Worm (Caenorhabditis elegans) whole organism, L4/young adult: ENCODE data around the gene C04E6.8.

Experiments used
- W03F9.2 ChIP-seq: fragments of 150-350 bp; optimal IDR thresholded peaks from 2 replicates; lab custom pipeline; 2014; ENCODE audit warnings: missing biosample characterization, missing genetic modification characterization
- dao-5 ChIP-seq: sonication (generic microtip); optimal IDR thresholded peaks from 2 replicates; lab custom pipeline; 2016; ENCODE audit warnings: missing genotype, missing genetic modification characterization, moderate library complexity, missing compliant biosample characterization
- him-1 ChIP-seq: sonication (generic microtip); optimal IDR thresholded peaks from 2 replicates; lab custom pipeline; 2016; ENCODE audit warnings: missing genotype, missing genetic modification reagents, missing genetic modification characterization, missing compliant biosample characterization

DNA sequence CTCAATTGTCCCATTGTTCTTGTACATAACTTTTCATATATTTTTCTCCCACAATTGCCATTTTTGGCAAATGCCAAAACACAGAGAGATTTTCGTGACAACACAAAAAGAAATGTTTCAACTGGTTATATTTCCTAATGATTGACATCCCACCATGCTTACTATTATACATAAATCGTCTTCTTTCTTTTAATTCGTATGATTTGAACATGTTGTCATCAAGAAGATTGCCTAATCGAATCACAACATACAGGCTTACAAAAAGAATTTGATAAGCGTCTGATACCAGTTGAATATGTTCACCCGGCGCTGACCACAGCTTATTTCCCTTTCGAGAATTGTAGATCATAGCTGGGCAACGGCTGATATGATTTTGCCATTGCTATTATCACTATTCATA is 11.4 kb upstream of the C04E6.8 start, which contains the start of gene grd-9:
- TF ChIP-seq him-1 (no peak), dao-5 (no peak), W03F9.2 (tag; lab: Kevin White, UChicago) (no peak)
